Fruit fly (Drosophila melanogaster): ENCODE data around the gene Bcs1.

Gene Bcs1

dm6 chr2L:10200847-10201246 lies 21.6 kb upstream of the Bcs1 start, which contains the start of the genes Ripalpha and RpL7 (continued):
- peak; percentile 95 for TF ChIP-seq Sp1 (GFP tag; optimal IDR thresholded peaks at IDR 0.05)
- TF ChIP-seq Hr78 (GFP tag; optimal IDR thresholded peaks at IDR 0.05): no peak
- peak; percentile 98 for TF ChIP-seq h (GFP tag; optimal IDR thresholded peaks at IDR 0.05)
- peak; percentile 88 for TF ChIP-seq sage (GFP tag; optimal IDR thresholded peaks at IDR 0.05)
- peak; percentile 2 for TF ChIP-seq jim (GFP tag; optimal IDR thresholded peaks at IDR 0.05)
- TF ChIP-seq Hnf4 (GFP tag; optimal IDR thresholded peaks at IDR 0.05): peak; percentile 96
- no peak for TF ChIP-seq CrebA (GFP tag; optimal IDR thresholded peaks at IDR 0.05; ENCODE audit: borderline replicate concordance)
- TF ChIP-seq HLH106 (tag; optimal IDR thresholded peaks at IDR 0.05): peak; percentile 91
- peak; percentile 86 for TF ChIP-seq fru (GFP tag; optimal IDR thresholded peaks at IDR 0.05)

DNA sequence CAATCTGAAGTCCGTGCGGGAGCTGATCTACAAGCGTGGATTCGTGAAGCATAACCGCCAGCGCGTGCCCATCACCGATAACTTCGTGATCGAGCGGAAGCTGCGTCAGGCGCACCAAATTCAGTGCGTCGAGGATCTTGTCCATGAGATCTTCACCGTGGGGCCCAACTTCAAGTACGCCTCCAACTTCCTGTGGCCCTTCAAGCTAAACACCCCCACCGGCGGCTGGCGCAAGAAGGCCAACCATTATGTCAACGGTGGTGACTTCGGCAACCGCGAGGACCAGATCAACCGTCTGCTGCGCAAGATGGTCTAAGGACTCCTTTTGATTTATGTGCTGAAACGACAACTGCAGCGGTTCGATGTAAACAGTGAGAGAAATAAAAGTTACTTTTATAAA lies 20.7 kb upstream of the Bcs1 start:
- TF ChIP-seq rgr (GFP tag; optimal IDR thresholded peaks at IDR 0.05) (no peak), jim (GFP tag; optimal IDR thresholded peaks at IDR 0.05) (no peak), Myc (optimal IDR thresholded peaks at IDR 0.05) (no peak), Dif (GFP tag; optimal IDR thresholded peaks at IDR 0.05; ENCODE audit: partially characterized antibody) (no peak), dsf (GFP tag; optimal IDR thresholded peaks at IDR 0.05; ENCODE audit: borderline replicate concordance) (no peak), sv (GFP tag; optimal IDR thresholded peaks at IDR 0.05) (no peak), Jra (GFP tag; optimal IDR thresholded peaks at IDR 0.05) (no peak), Rel (GFP tag; optimal IDR thresholded peaks at IDR 0.05) (no peak), Rel (tag; optimal IDR thresholded peaks at IDR 0.05) (no peak), CG32264 (GFP tag; optimal IDR thresholded peaks at IDR 0.05) (no peak), brk (GFP tag; optimal IDR thresholded peaks at IDR 0.05) (no peak), tai (GFP tag; optimal IDR thresholded peaks at IDR 0.05) (no peak), Mio (GFP tag; optimal IDR thresholded peaks at IDR 0.05) (no peak), h (GFP tag; optimal IDR thresholded peaks at IDR 0.05) (no peak), N (GFP tag; optimal IDR thresholded peaks at IDR 0.05) (no peak), dl (GFP tag; optimal IDR thresholded peaks at IDR 0.05; ENCODE audit: insufficient read depth in 1 of 2, partially characterized antibody in 2 of 2) (no peak)

DNA sequence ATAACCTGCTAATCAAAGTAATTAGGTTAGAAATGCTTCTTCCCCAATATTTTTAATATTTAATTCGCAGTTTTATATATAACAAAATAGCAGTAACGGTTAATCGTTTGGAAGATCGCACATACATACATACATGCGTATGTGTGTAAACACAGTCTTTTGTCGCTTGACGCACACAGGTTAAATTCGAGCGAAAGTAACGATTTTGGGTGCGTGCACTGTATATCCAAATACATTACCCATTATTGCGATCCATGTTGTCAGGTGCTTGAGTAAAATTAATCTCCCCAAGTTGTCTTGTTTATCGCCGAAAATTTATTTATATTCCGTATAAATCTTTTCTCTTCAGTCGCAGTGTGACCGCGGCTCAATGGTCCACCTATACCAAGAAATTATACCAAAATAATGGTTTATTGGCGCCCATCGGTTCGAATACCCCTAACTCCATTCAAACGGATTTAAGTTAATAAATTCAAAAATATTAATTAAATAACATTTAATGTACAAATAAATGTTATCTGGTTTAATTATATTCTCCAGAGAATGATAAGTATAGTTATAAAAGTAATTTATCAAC lies 18.4 kb upstream of the Bcs1 start, which contains the start of gene CG34159:
Gene CG34159 (minus strand): TSS at position 385 of the 577 bp plus-strand sequence.
- no peak for TF ChIP-seq Hnf4 (GFP tag; optimal IDR thresholded peaks at IDR 0.05)

DNA sequence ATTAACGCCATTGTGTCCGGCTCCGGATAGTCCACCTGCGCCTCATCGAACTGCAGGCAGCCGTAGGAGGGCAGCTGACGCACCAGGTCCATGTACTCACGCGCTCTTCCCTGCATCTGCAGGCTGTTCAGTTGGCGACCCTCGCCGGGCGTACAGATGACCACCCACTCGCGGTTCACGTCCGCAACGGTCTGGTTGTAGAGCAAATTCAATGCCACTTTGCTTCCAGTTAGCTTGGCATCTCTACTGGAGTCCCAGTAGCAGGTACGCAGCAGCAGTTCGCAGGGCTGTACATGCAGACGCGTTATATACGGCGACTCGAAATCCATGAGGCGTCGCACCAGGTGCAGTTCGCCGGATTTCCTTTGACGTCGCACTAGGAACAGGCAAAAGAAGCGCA lies 16.5 kb upstream of the Bcs1 start:
- TF ChIP-seq rgr (GFP tag; optimal IDR thresholded peaks at IDR 0.05) (no peak), N (GFP tag; optimal IDR thresholded peaks at IDR 0.05) (no peak), brk (GFP tag; optimal IDR thresholded peaks at IDR 0.05) (no peak), usp (GFP tag; optimal IDR thresholded peaks at IDR 0.05) (no peak), Hnf4 (GFP tag; optimal IDR thresholded peaks at IDR 0.05) (no peak), sage (GFP tag; optimal IDR thresholded peaks at IDR 0.05) (no peak), lola (GFP tag; optimal IDR thresholded peaks at IDR 0.05) (no peak), Abd-B (GFP tag; optimal IDR thresholded peaks at IDR 0.05) (no peak), CG32264 (GFP tag; optimal IDR thresholded peaks at IDR 0.05) (no peak), woc (GFP tag; optimal IDR thresholded peaks at IDR 0.05) (no peak), Rel (GFP tag; optimal IDR thresholded peaks at IDR 0.05) (no peak), Rel (tag; optimal IDR thresholded peaks at IDR 0.05) (no peak), Jra (GFP tag; optimal IDR thresholded peaks at IDR 0.05) (no peak), Hr78 (GFP tag; optimal IDR thresholded peaks at IDR 0.05) (no peak), Hr83 (GFP tag; optimal IDR thresholded peaks at IDR 0.05; ENCODE audit: poor library complexity, severe bottlenecking) (no peak), tai (GFP tag; optimal IDR thresholded peaks at IDR 0.05) (no peak), Dfd (GFP tag; optimal IDR thresholded peaks at IDR 0.05) (no peak), dmrt93B (GFP tag; optimal IDR thresholded peaks at IDR 0.05) (no peak)

DNA sequence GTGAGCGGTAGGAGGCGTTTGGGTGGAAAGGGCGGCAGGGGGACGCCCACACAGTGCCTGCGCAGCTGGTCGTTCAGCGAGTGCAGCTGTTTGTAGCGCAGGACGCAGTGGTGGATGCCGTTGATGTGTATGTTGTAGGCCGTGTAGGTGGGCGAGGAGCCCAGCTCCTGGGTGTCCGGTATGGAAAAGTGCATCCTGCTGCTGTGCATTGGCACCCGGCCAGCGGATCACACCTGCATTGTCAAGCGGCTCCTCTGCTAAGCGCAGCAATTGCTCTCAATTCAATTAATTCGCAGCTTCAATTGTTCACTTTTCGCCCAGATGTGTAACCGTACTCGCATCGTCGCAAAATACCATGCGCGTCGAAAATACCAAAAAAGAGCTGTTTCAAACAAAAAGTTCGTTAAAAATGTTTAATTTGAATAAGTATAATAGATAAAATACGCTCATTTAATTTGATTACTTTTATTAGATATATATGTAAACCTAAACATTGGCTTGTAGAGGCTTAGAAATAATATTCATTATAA lies 15.8 kb upstream of the Bcs1 start, which contains the start of gene Snx17:
Gene Snx17 (minus strand): TSS at position 329 of the 530 bp plus-strand sequence.
- TF ChIP-seq fru (GFP tag; optimal IDR thresholded peaks at IDR 0.05) (no peak), sv (GFP tag; optimal IDR thresholded peaks at IDR 0.05) (no peak), dsf (GFP tag; optimal IDR thresholded peaks at IDR 0.05; ENCODE audit: borderline replicate concordance) (no peak), Mio (GFP tag; optimal IDR thresholded peaks at IDR 0.05) (no peak), Abd-B (GFP tag; optimal IDR thresholded peaks at IDR 0.05) (no peak), pan (optimal IDR thresholded peaks at IDR 0.05) (no peak), Dif (GFP tag; optimal IDR thresholded peaks at IDR 0.05; ENCODE audit: partially characterized antibody) (no peak), dmrt93B (GFP tag; optimal IDR thresholded peaks at IDR 0.05) (no peak), N (GFP tag; optimal IDR thresholded peaks at IDR 0.05) (no peak)

Data from whole organism, wandering third instar larva.